Fruit fly (Drosophila melanogaster): ENCODE data around the gene Daxx.
A peak's percentile ranks its signal among the peaks of the same experiment; 100 is the strongest.

The Daxx gene

dm6 chr2L:6447581-6448333 is 33.0 kb upstream of the Daxx start (continued):
- TF ChIP-seq CG6813 (GFP tag; optimal IDR thresholded peaks at IDR 0.05) (no peak), CG16863 (GFP tag; optimal IDR thresholded peaks at IDR 0.05) (no peak), gcm (GFP tag; optimal IDR thresholded peaks at IDR 0.05) (peak; percentile 20), ara (GFP tag; IDR thresholded peaks at IDR 0.05) (0 out of 2 replicates have a peak, but pooled peaks have one; percentile 18), gro (GFP tag; optimal IDR thresholded peaks at IDR 0.05) (no peak), CG10462 (GFP tag; optimal IDR thresholded peaks at IDR 0.05) (no peak), Dip2 (GFP tag; IDR thresholded peaks at IDR 0.05) (no peak), Dbx (GFP tag; IDR thresholded peaks at IDR 0.05) (no peak), slp2 (GFP tag; optimal IDR thresholded peaks at IDR 0.05) (no peak), kah (GFP tag; optimal IDR thresholded peaks at IDR 0.05) (peak; percentile 2), Hey (tag; optimal IDR thresholded peaks at IDR 0.05) (peak; percentile 84), CG7963 (GFP tag; IDR thresholded peaks at IDR 0.05; ENCODE audit: partially characterized antibody) (no peak), CG3163 (GFP tag; optimal IDR thresholded peaks at IDR 0.05) (no peak), CoRest (tag; optimal IDR thresholded peaks at IDR 0.05) (no peak), lbe (GFP tag; optimal IDR thresholded peaks at IDR 0.05) (no peak), CG18262 (tag; optimal IDR thresholded peaks at IDR 0.05) (no peak), Doc2 (GFP tag; IDR thresholded peaks at IDR 0.05) (no peak), her (GFP tag; optimal IDR thresholded peaks at IDR 0.05) (no peak), pnt (GFP tag; optimal IDR thresholded peaks at IDR 0.05) (no peak), gce (GFP tag; IDR thresholded peaks at IDR 0.05) (no peak), CG8388 (GFP tag; optimal IDR thresholded peaks at IDR 0.05) (no peak), CG2202 (tag; optimal IDR thresholded peaks at IDR 0.05) (no peak), CG11085 (GFP tag; IDR thresholded peaks at IDR 0.05) (no peak), chif (GFP tag; optimal IDR thresholded peaks at IDR 0.05) (no peak), Ets97D (GFP tag; optimal IDR thresholded peaks at IDR 0.05) (no peak), CG13287 (GFP tag; IDR thresholded peaks at IDR 0.05; ENCODE audit: partially characterized antibody) (peak; percentile 14; the same call in 1 of the 2 replicates), stc (GFP tag; IDR thresholded peaks at IDR 0.05) (no peak), MTF-1 (GFP tag; optimal IDR thresholded peaks at IDR 0.05; ENCODE audit: borderline replicate concordance) (no peak), CG17186 (GFP tag; optimal IDR thresholded peaks at IDR 0.05) (no peak), dm (GFP tag; optimal IDR thresholded peaks at IDR 0.05) (no peak), eyg (GFP tag; optimal IDR thresholded peaks at IDR 0.05) (no peak), CG14860 (GFP tag; IDR thresholded peaks at IDR 0.05; ENCODE audit: partially characterized antibody) (no peak), CG2712 (tag; optimal IDR thresholded peaks at IDR 0.05) (no peak), psq (GFP tag; optimal IDR thresholded peaks at IDR 0.05) (no peak), CG6765 (GFP tag; optimal IDR thresholded peaks at IDR 0.05) (peak; percentile 32), Xbp1 (GFP tag; optimal IDR thresholded peaks at IDR 0.05) (no peak), Bgb (GFP tag; IDR thresholded peaks at IDR 0.05; ENCODE audit: partially characterized antibody) (peak; percentile 10; the same call in 1 of the 2 replicates), Nf-YA (GFP tag; IDR thresholded peaks at IDR 0.05) (no peak), seq (GFP tag; IDR thresholded peaks at IDR 0.05) (no peak), Med (GFP tag) (peak; percentile 82), dmrt11E (tag; optimal IDR thresholded peaks at IDR 0.05) (no peak), Pdp1 (GFP tag; optimal IDR thresholded peaks at IDR 0.05) (no peak), CG4404 (GFP tag; IDR thresholded peaks at IDR 0.05) (no peak), CG2120 (GFP tag; optimal IDR thresholded peaks at IDR 0.05) (no peak), CG18599 (GFP tag; optimal IDR thresholded peaks at IDR 0.05) (peak; percentile 11), CG1529 (GFP tag; optimal IDR thresholded peaks at IDR 0.05) (no peak), emc (GFP tag; optimal IDR thresholded peaks at IDR 0.05) (no peak), ash1 (GFP tag; optimal IDR thresholded peaks at IDR 0.05) (no peak), usp (GFP tag; optimal IDR thresholded peaks at IDR 0.05) (no peak), exex (tag; optimal IDR thresholded peaks at IDR 0.05) (peak; percentile 85)

Measured in whole organism, embryonic.